Fruit fly (Drosophila melanogaster) whole organism, prepupa: ENCODE results near the gene Sr-CIV.
A peak's percentile ranks its signal among the peaks of the same experiment; 100 is the strongest.

Source experiments
- CG10631 ChIP-seq: fragments of 200-800 bp; sonication (Bioruptor generic); optimal IDR thresholded peaks from 2 replicates; lab custom pipeline; 2016; ENCODE audit warnings: missing biosample characterization, missing genetic modification characterization
- CG10669 ChIP-seq: fragments of 200-800 bp; sonication (Bioruptor generic); optimal IDR thresholded peaks from 3 replicates; lab custom pipeline; 2018; ENCODE audit warnings: missing biosample characterization, mild to moderate bottlenecking, missing genetic modification characterization, moderate library complexity
- CG11294 ChIP-seq: fragments of 200-800 bp; sonication (Bioruptor generic); IDR thresholded peaks from 2 replicates; pipeline ENCODE4 v1.3.6; 2022; ENCODE audit warnings: missing biosample characterization, missing genetic modification characterization
- CG11762 ChIP-seq: fragments of 200-800 bp; sonication (Bioruptor generic); optimal IDR thresholded peaks from 3 replicates; lab custom pipeline; 2016; ENCODE audit warnings: missing biosample characterization, missing genetic modification characterization; ENCODE audit not compliant: insufficient read depth
- CG11902 ChIP-seq: fragments of 200-800 bp; sonication (Bioruptor generic); optimal IDR thresholded peaks from 3 replicates; lab custom pipeline; 2016; ENCODE audit warnings: missing biosample characterization, missing genetic modification characterization
- CG15336 ChIP-seq: fragments of 200-800 bp; sonication (Bioruptor generic); IDR thresholded peaks from 2 replicates; pipeline ENCODE4 v1.3.6; 2022; ENCODE audit warnings: missing biosample characterization, missing genetic modification characterization
- CG1621 ChIP-seq: fragments of 200-800 bp; sonication (Bioruptor generic); optimal IDR thresholded peaks from 3 replicates; lab custom pipeline; 2018; ENCODE audit warnings: missing biosample characterization, mild to moderate bottlenecking, missing genetic modification characterization
- CG16779 ChIP-seq: fragments of 200-800 bp; sonication (Bioruptor generic); optimal IDR thresholded peaks from 3 replicates; lab custom pipeline; 2017; ENCODE audit warnings: missing biosample characterization, mild to moderate bottlenecking, missing genetic modification characterization
- CG31627 ChIP-seq: fragments of 200-800 bp; sonication (Bioruptor generic); optimal IDR thresholded peaks from 3 replicates; lab custom pipeline; 2016; ENCODE audit warnings: missing biosample characterization, missing genetic modification characterization
- CG34406 ChIP-seq: fragments of 200-800 bp; sonication (Bioruptor generic); optimal IDR thresholded peaks from 3 replicates; lab custom pipeline; 2016; ENCODE audit warnings: missing biosample characterization, missing genetic modification characterization
- CG3919 ChIP-seq: fragments of 200-800 bp; sonication (Bioruptor generic); optimal IDR thresholded peaks from 3 replicates; lab custom pipeline; 2016; ENCODE audit warnings: missing biosample characterization, missing genetic modification characterization
- CG4318 ChIP-seq: fragments of 200-800 bp; sonication (Bioruptor generic); optimal IDR thresholded peaks from 3 replicates; lab custom pipeline; 2017; ENCODE audit warnings: missing biosample characterization, mild to moderate bottlenecking, missing genetic modification characterization
- CG6163 ChIP-seq: fragments of 200-800 bp; sonication (Bioruptor generic); IDR thresholded peaks from 3 replicates; pipeline ENCODE4 v1.3.6; 2022; ENCODE audit warnings: missing biosample characterization, missing genetic modification characterization
- CG6276 ChIP-seq: fragments of 200-800 bp; sonication (Bioruptor generic); optimal IDR thresholded peaks from 2 replicates; lab custom pipeline; 2017; ENCODE audit warnings: missing biosample characterization, mild to moderate bottlenecking, missing genetic modification characterization
- CG6792 ChIP-seq: fragments of 200-800 bp; sonication (Bioruptor generic); optimal IDR thresholded peaks from 3 replicates; lab custom pipeline; 2016; ENCODE audit warnings: missing biosample characterization, missing genetic modification characterization
- CG6808 ChIP-seq: fragments of 200-800 bp; sonication (Bioruptor generic); optimal IDR thresholded peaks from 3 replicates; lab custom pipeline; 2017; ENCODE audit warnings: missing biosample characterization, missing genetic modification characterization, mild to moderate bottlenecking, moderate library complexity, missing genetic modification reagents
- CG6854 ChIP-seq: fragments of 200-800 bp; sonication (Bioruptor generic); optimal IDR thresholded peaks from 2 replicates; lab custom pipeline; 2017; ENCODE audit warnings: missing biosample characterization, mild to moderate bottlenecking, missing genetic modification characterization
- CG7368 ChIP-seq: fragments of 200-800 bp; sonication (Bioruptor generic); optimal IDR thresholded peaks from 3 replicates; lab custom pipeline; 2016; ENCODE audit warnings: missing biosample characterization, missing genetic modification characterization
- CG8119 ChIP-seq: fragments of 200-800 bp; sonication (Bioruptor generic); IDR thresholded peaks from 3 replicates; pipeline ENCODE4 v1.3.6; 2022; ENCODE audit warnings: missing biosample characterization, missing genetic modification characterization
- CG8319 ChIP-seq: fragments of 200-800 bp; sonication (Bioruptor generic); optimal IDR thresholded peaks from 3 replicates; lab custom pipeline; 2016; ENCODE audit warnings: missing biosample characterization, missing genetic modification characterization
- CG9139 ChIP-seq: fragments of 200-800 bp; sonication (Bioruptor generic); optimal IDR thresholded peaks from 3 replicates; lab custom pipeline; 2017; ENCODE audit warnings: missing biosample characterization, mild to moderate bottlenecking, missing genetic modification characterization
- Ets96B ChIP-seq: fragments of 200-800 bp; optimal IDR thresholded peaks from 2 replicates; lab custom pipeline; 2019; ENCODE audit warnings: missing biosample characterization, mild to moderate bottlenecking, missing genetic modification characterization, moderate library complexity
- Gug ChIP-seq: fragments of 200-800 bp; sonication (Bioruptor generic); IDR thresholded peaks from 2 replicates; pipeline ENCODE4 v1.3.6; 2022; ENCODE audit warnings: missing biosample characterization, missing genetic modification characterization
- Hr38 ChIP-seq: sonication (Bioruptor generic); optimal IDR thresholded peaks from 2 replicates; lab custom pipeline; 2016; ENCODE audit warnings: missing biosample characterization, missing genetic modification characterization
- Hr39 ChIP-seq: fragments of 200-800 bp; sonication (Bioruptor generic); optimal IDR thresholded peaks from 2 replicates; lab custom pipeline; 2016; ENCODE audit warnings: missing biosample characterization, missing genetic modification characterization
- Hr4 ChIP-seq: fragments of 200-800 bp; sonication (Bioruptor generic); optimal IDR thresholded peaks from 3 replicates; lab custom pipeline; 2016; ENCODE audit warnings: missing biosample characterization, missing genetic modification characterization
- Lpt ChIP-seq: fragments of 200-800 bp; sonication (Bioruptor generic); optimal IDR thresholded peaks from 3 replicates; lab custom pipeline; 2016; ENCODE audit warnings: missing biosample characterization, missing genetic modification characterization
- Met ChIP-seq: fragments of 200-800 bp; sonication (Bioruptor generic); optimal IDR thresholded peaks from 3 replicates; lab custom pipeline; 2016; ENCODE audit warnings: missing biosample characterization, missing genetic modification characterization
- OdsH ChIP-seq: fragments of 200-800 bp; sonication (Bioruptor generic); optimal IDR thresholded peaks from 3 replicates; lab custom pipeline; 2016; ENCODE audit warnings: missing biosample characterization, missing genetic modification characterization
- Smox ChIP-seq: fragments of 200-800 bp; sonication (Bioruptor generic); optimal IDR thresholded peaks from 3 replicates; lab custom pipeline; 2016; ENCODE audit warnings: missing biosample characterization, missing genetic modification characterization
- Sox102F ChIP-seq: fragments of 200-800 bp; sonication (Bioruptor generic); optimal IDR thresholded peaks from 2 replicates; lab custom pipeline; 2016; ENCODE audit warnings: missing biosample characterization, mild to moderate bottlenecking, missing genetic modification characterization
- Sox14 ChIP-seq: fragments of 200-800 bp; sonication (Bioruptor generic); optimal IDR thresholded peaks from 3 replicates; lab custom pipeline; 2016; ENCODE audit warnings: missing biosample characterization, missing genetic modification characterization
- achi ChIP-seq: fragments of 200-800 bp; sonication (Bioruptor generic); optimal IDR thresholded peaks from 3 replicates; lab custom pipeline; 2016; ENCODE audit warnings: missing biosample characterization, missing genetic modification characterization
- acj6 ChIP-seq: fragments of 200-800 bp; sonication (Bioruptor generic); optimal IDR thresholded peaks from 3 replicates; lab custom pipeline; 2016; ENCODE audit warnings: missing biosample characterization, missing genetic modification characterization
- cyc ChIP-seq: fragments of 200-800 bp; sonication (Bioruptor generic); optimal IDR thresholded peaks from 3 replicates; lab custom pipeline; 2016; ENCODE audit warnings: missing biosample characterization, missing genetic modification characterization
- dac ChIP-seq: fragments of 200-800 bp; sonication (Bioruptor generic); optimal IDR thresholded peaks from 2 replicates; lab custom pipeline; 2017; ENCODE audit warnings: missing biosample characterization, mild to moderate bottlenecking, missing genetic modification characterization
- dsx ChIP-seq: fragments of 200-800 bp; optimal IDR thresholded peaks from 3 replicates; lab custom pipeline; 2019; ENCODE audit warnings: missing biosample characterization, mild to moderate bottlenecking, missing genetic modification characterization, moderate library complexity; ENCODE audit not compliant: poor library complexity, severe bottlenecking
- eg ChIP-seq: fragments of 200-800 bp; sonication (Bioruptor generic); IDR thresholded peaks from 3 replicates; pipeline ENCODE4 v1.3.6; 2022; ENCODE audit warnings: missing biosample characterization, missing genetic modification characterization
- esn ChIP-seq: fragments of 200-800 bp; sonication (Bioruptor generic); optimal IDR thresholded peaks from 2 replicates; lab custom pipeline; 2016; ENCODE audit warnings: missing biosample characterization, mild to moderate bottlenecking, missing genetic modification characterization, moderate library complexity
- fd59A ChIP-seq: fragments of 200-800 bp; sonication (Bioruptor generic); optimal IDR thresholded peaks from 2 replicates; lab custom pipeline; 2017; ENCODE audit warnings: missing biosample characterization, mild to moderate bottlenecking, missing genetic modification characterization, missing genetic modification reagents
- fd85E ChIP-seq: fragments of 200-800 bp; sonication (Bioruptor generic); optimal IDR thresholded peaks from 3 replicates; lab custom pipeline; 2016; ENCODE audit warnings: missing biosample characterization, missing genetic modification characterization
- fkh ChIP-seq: fragments of 200-800 bp; sonication (Bioruptor generic); optimal IDR thresholded peaks from 3 replicates; lab custom pipeline; 2017; ENCODE audit warnings: missing biosample characterization, mild to moderate bottlenecking, missing genetic modification characterization, moderate library complexity
- lz ChIP-seq: fragments of 200-800 bp; sonication (Bioruptor generic); optimal IDR thresholded peaks from 3 replicates; lab custom pipeline; 2016; ENCODE audit warnings: missing biosample characterization, missing genetic modification characterization
- net ChIP-seq: fragments of 200-800 bp; sonication (Bioruptor generic); optimal IDR thresholded peaks from 3 replicates; lab custom pipeline; 2016; ENCODE audit warnings: missing biosample characterization, missing genetic modification characterization
- pdm3 ChIP-seq: fragments of 200-800 bp; sonication (Bioruptor generic); optimal IDR thresholded peaks from 3 replicates; lab custom pipeline; 2016; ENCODE audit warnings: missing biosample characterization, missing genetic modification characterization
- spab ChIP-seq: fragments of 200-800 bp; sonication (Bioruptor generic); optimal IDR thresholded peaks from 2 replicates; lab custom pipeline; 2017; ENCODE audit warnings: missing biosample characterization, mild to moderate bottlenecking, missing genetic modification characterization, missing genetic modification reagents
- ss ChIP-seq, 2 experiments: fragments of 200-800 bp; sonication (Bioruptor generic); optimal IDR thresholded peaks; 2 replicates in 1 of 2; 3 replicates in 1 of 2; lab custom pipeline; 2017 to 2018; ENCODE audit warnings: mild to moderate bottlenecking in 2 of 2, missing biosample characterization in 2 of 2, missing genetic modification characterization in 2 of 2, moderate library complexity in 1 of 2
- svp ChIP-seq: fragments of 200-800 bp; sonication (Bioruptor generic); peaks from one replicate; lab custom pipeline; 2016; ENCODE audit warnings: missing biosample characterization, missing genetic modification characterization
- topi ChIP-seq: fragments of 200-800 bp; sonication (Bioruptor generic); optimal IDR thresholded peaks from 3 replicates; lab custom pipeline; 2016; ENCODE audit warnings: missing biosample characterization, missing genetic modification characterization

The Sr-CIV gene

DNA sequence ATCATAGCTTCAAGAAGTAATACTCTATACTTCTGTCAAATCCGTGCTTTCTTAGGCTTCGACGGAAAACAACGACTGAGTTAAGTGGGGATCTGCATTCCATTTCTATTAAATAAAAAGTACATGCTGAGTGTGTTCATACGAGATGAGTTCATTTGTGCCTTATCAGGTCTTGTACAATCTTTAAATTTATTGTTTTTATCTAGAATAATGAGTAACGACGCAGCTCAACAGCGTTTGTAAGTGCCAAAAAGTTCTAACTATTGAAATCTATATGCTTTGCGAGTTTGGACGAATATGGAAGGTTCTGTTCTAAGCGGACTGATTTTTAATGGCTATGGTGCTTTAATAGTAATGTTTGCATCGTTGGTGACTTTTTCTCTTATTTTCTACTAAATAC lies at the start of gene Sr-CIV:
Gene Sr-CIV, minus strand, starts transcription at position 101 of the 400 bp plus-strand sequence.
- no peak for TF ChIP-seq CG7368 (GFP tag; lab: Kevin White, UChicago)
- TF ChIP-seq Sox14 = no peak
- TF ChIP-seq topi = no peak
- TF ChIP-seq fkh (GFP tag; lab: Kevin White, UChicago) = no peak
- no peak for TF ChIP-seq OdsH (GFP tag; lab: Kevin White, UChicago)
- TF ChIP-seq CG6276 (GFP tag; lab: Kevin White, UChicago) = no peak
- TF ChIP-seq CG34406 = no peak
- no peak for TF ChIP-seq CG6808
- no peak for TF ChIP-seq svp (GFP tag; lab: Kevin White, UChicago)
- no peak for TF ChIP-seq CG4318
- no peak for TF ChIP-seq CG9139 (GFP tag; lab: Kevin White, UChicago)
- no peak for TF ChIP-seq CG6792 (GFP tag; lab: Kevin White, UChicago)

DNA sequence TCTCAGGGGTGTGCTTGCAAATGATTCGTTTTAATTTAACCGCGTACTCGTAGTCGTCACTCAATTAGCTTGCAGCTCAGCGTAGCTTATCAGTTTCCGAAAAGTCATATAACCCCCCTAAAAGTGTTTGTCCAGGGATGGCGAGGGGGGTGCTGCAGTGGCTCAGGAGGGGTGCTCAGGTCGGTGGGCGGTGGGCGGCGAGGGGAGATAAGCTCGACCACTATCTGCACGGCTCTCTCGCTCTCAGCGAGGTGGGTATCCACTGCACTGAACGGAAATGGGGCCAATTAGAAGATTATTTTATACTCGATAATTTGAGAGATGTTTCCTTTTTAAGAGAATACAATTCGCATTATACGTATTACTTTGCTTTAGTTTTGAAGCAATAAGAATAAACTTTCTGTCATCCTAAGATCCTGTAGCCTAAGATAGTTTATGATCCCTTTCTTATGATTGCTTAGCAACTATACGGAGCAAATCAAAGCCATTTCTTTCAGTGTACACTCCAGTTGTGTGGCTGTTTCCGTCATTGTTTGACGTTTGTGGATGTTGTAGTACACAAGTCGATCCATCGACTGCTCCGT lies 49.4 kb upstream of the Sr-CIV start:
- TF ChIP-seq net (GFP tag; lab: Kevin White, UChicago) (no peak), Ets96B (tag; lab: Kevin White, UChicago) (peak; percentile 42), Lpt (GFP tag; lab: Kevin White, UChicago) (no peak), CG8119 (peak; percentile 63), Smox (GFP tag; lab: Kevin White, UChicago) (peak; percentile 45), CG6854 (GFP tag; lab: Kevin White, UChicago) (no peak), CG8319 (GFP tag; lab: Kevin White, UChicago) (no peak), CG16779 (tag; lab: Kevin White, UChicago) (no peak), Hr39 (GFP tag; lab: Kevin White, UChicago) (peak; percentile 71), CG11294 (GFP tag; lab: Robert Waterston, UW) (peak; percentile 38; the same call in 1 of the 2 replicates), Sox14 (peak; percentile 50), CG10631 (GFP tag; lab: Kevin White, UChicago) (peak; percentile 6), CG6163 (GFP tag; lab: Robert Waterston, UW) (peak; percentile 42; the same call in 2 of the 3 replicates), OdsH (GFP tag; lab: Kevin White, UChicago) (peak; percentile 45), Met (GFP tag; lab: Kevin White, UChicago) (peak; percentile 50), dac (GFP tag; lab: Kevin White, UChicago) (no peak), acj6 (GFP tag; lab: Kevin White, UChicago) (peak; percentile 49), esn (GFP tag; lab: Kevin White, UChicago) (peak; percentile 50), spab (GFP tag; lab: Kevin White, UChicago) (no peak), CG15336 (GFP tag; lab: Robert Waterston, UW) (peak; percentile 63), dsx (no peak), CG11762 (GFP tag; lab: Kevin White, UChicago) (peak; percentile 20), CG7368 (GFP tag; lab: Kevin White, UChicago) (no peak), pdm3 (GFP tag; lab: Kevin White, UChicago) (peak; percentile 48), Sox102F (GFP tag; lab: Kevin White, UChicago) (peak; percentile 46), topi (peak; percentile 56), achi (peak; percentile 22), Hr4 (GFP tag; lab: Kevin White, UChicago) (peak; percentile 51), ss (GFP tag; optimal IDR thresholded peaks at IDR 0.05; lab: Kevin White, UChicago) (no peak), CG6276 (GFP tag; lab: Kevin White, UChicago) (no peak), Hr38 (GFP tag; lab: Kevin White, UChicago) (no peak), lz (GFP tag; lab: Kevin White, UChicago) (peak; percentile 55), eg (GFP tag; lab: Robert Waterston, UW) (peak; percentile 63; the same call in 2 of the 3 replicates), CG3919 (GFP tag; lab: Kevin White, UChicago) (peak; percentile 27), fd85E (no peak), fd59A (GFP tag; lab: Kevin White, UChicago) (peak; percentile 25), CG1621 (tag; lab: Kevin White, UChicago) (no peak), CG10669 (GFP tag; lab: Kevin White, UChicago) (peak; percentile 48), Gug (GFP tag; lab: Robert Waterston, UW) (no peak), CG31627 (GFP tag; lab: Kevin White, UChicago) (peak; percentile 69), CG9139 (GFP tag; lab: Kevin White, UChicago) (no peak), CG11902 (GFP tag; lab: Kevin White, UChicago) (peak; percentile 25), cyc (GFP tag; lab: Kevin White, UChicago) (peak; percentile 57), CG6792 (GFP tag; lab: Kevin White, UChicago) (peak; percentile 31)
